Fruit fly (Drosophila melanogaster): ENCODE data around the gene CG12104.
A peak's percentile ranks its signal among the peaks of the same experiment; 100 is the strongest.

Gene CG12104

DNA sequence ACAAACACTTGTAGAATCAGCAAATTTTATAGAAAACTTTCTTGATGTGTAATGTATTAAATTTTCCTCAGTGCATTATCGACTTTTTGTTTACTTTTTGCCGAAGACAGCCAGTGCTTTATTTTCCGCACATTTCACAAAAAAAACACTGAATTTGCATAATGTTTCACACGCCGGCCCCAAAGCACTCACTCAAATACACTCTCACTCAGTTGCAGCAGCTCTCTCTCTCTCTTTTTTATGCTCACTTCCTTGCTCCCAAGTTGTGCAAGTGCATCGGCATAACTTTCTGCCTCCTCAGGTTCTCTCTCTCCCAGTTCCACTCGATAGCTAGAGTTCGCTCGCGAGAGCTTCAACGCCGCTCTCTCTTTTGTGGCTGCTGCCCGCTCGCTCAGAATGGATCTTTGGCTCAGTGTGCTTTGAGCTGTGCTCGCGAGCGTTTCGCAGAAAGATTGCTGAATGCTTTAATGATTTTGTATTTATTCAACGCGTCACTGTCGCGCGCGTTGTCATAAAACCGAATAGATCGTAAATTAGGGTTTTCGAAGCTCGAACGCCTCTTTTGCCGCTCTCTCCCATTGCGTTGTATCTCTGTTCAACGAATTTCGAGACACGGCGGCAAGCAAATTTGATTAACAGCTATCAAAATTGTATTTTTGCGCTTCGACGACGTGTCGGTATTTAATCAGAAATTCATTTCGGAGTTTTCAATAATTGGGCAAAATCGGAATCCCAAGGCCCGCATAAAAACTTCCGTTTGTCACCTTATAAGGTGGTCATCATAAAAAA is 16.0 kb downstream of the CG12104 start (continued):
- no peak for TF ChIP-seq phol (tag; optimal IDR thresholded peaks at IDR 0.05)
- TF ChIP-seq vfl (GFP tag; optimal IDR thresholded peaks at IDR 0.05), result peak; percentile 28
- TF ChIP-seq dati (GFP tag; IDR thresholded peaks at IDR 0.05), result no peak
- no peak for TF ChIP-seq CG4617 (GFP tag; optimal IDR thresholded peaks at IDR 0.05; ENCODE audit: borderline replicate concordance)
- no peak for TF ChIP-seq Dp (GFP tag; optimal IDR thresholded peaks at IDR 0.05)
- no peak for TF ChIP-seq CG4730 (GFP tag; IDR thresholded peaks at IDR 0.05)
- TF ChIP-seq Eip74EF (GFP tag; optimal IDR thresholded peaks at IDR 0.05), result peak in 1 of 2 experiments; percentile 35
- TF ChIP-seq slou (GFP tag; optimal IDR thresholded peaks at IDR 0.05), result no peak
- no peak for TF ChIP-seq PHDP (tag; optimal IDR thresholded peaks at IDR 0.05)
- peak; percentile 29 for TF ChIP-seq CrebB (tag; optimal IDR thresholded peaks at IDR 0.05)
- TF ChIP-seq gfzf (GFP tag; optimal IDR thresholded peaks at IDR 0.05), result no peak
- peak; percentile 17 for TF ChIP-seq caup (GFP tag; optimal IDR thresholded peaks at IDR 0.05; ENCODE audit: severe bottlenecking)
- TF ChIP-seq CG12236 (GFP tag; optimal IDR thresholded peaks at IDR 0.05), result no peak
- TF ChIP-seq wdn (GFP tag; IDR thresholded peaks at IDR 0.05), result no peak
- no peak for TF ChIP-seq CG18764 (GFP tag; optimal IDR thresholded peaks at IDR 0.05)
- no peak for TF ChIP-seq CG4854 (GFP tag; optimal IDR thresholded peaks at IDR 0.05)
- no peak for TF ChIP-seq unpg (GFP tag; optimal IDR thresholded peaks at IDR 0.05)
- peak; percentile 34 for TF ChIP-seq B-H2 (GFP tag; optimal IDR thresholded peaks at IDR 0.05)
- TF ChIP-seq gce (GFP tag; IDR thresholded peaks at IDR 0.05), result peak; percentile 46; the same call in 1 of the 3 replicates
- TF ChIP-seq Blimp-1 (GFP tag; optimal IDR thresholded peaks at IDR 0.05), result peak; percentile 15
- peak; percentile 99 for TF ChIP-seq yki (optimal IDR thresholded peaks at IDR 0.05)
- TF ChIP-seq btn (GFP tag; optimal IDR thresholded peaks at IDR 0.05), result no peak
- TF ChIP-seq CG12744 (GFP tag; optimal IDR thresholded peaks at IDR 0.05), result no peak
- TF ChIP-seq hb (GFP tag; IDR thresholded peaks at IDR 0.05; ENCODE audit: partially characterized antibody), result no peak
- no peak for TF ChIP-seq Atf-2 (GFP tag; optimal IDR thresholded peaks at IDR 0.05)
- no peak for TF ChIP-seq ind (GFP tag; optimal IDR thresholded peaks at IDR 0.05)
- TF ChIP-seq klu (GFP tag; IDR thresholded peaks at IDR 0.05), result no peak
- no peak for TF ChIP-seq sqz (GFP tag; optimal IDR thresholded peaks at IDR 0.05)
- no peak for TF ChIP-seq CoRest (tag; optimal IDR thresholded peaks at IDR 0.05)
- TF ChIP-seq CG1024 (GFP tag; IDR thresholded peaks at IDR 0.05), result peak; percentile 9; the same call in 1 of the 2 replicates
- TF ChIP-seq gro (GFP tag; optimal IDR thresholded peaks at IDR 0.05), result peak; percentile 20
- no peak for TF ChIP-seq zfh2 (GFP tag; optimal IDR thresholded peaks at IDR 0.05)
- TF ChIP-seq Xbp1 (GFP tag; optimal IDR thresholded peaks at IDR 0.05), result no peak
- no peak for TF ChIP-seq trh (GFP tag; optimal IDR thresholded peaks at IDR 0.05)
- TF ChIP-seq sd (tag; optimal IDR thresholded peaks at IDR 0.05), result peak; percentile 76
- TF ChIP-seq CG8388 (GFP tag; optimal IDR thresholded peaks at IDR 0.05), result no peak
- TF ChIP-seq ase (GFP tag; IDR thresholded peaks at IDR 0.05), result no peak
- no peak for TF ChIP-seq cad (GFP tag; optimal IDR thresholded peaks at IDR 0.05)
- TF ChIP-seq Fer2 (tag; optimal IDR thresholded peaks at IDR 0.05), result no peak
- TF ChIP-seq CG9797 (GFP tag; optimal IDR thresholded peaks at IDR 0.05), result no peak
- peak; percentile 33; the same call in 1 of the 2 replicates for TF ChIP-seq CG14014 (GFP tag; IDR thresholded peaks at IDR 0.05)
- peak; percentile 62; the same call in 1 of the 2 replicates for TF ChIP-seq ato (GFP tag; IDR thresholded peaks at IDR 0.05; ENCODE audit: partially characterized antibody)
- no peak; the same call in 1 of the 2 replicates for TF ChIP-seq E2f1 (GFP tag; IDR thresholded peaks at IDR 0.05)
- TF ChIP-seq MESR4 (GFP tag; optimal IDR thresholded peaks at IDR 0.05), result no peak
- no peak for TF ChIP-seq NfI (GFP tag; optimal IDR thresholded peaks at IDR 0.05)
- TF ChIP-seq zfh1 (GFP tag; IDR thresholded peaks at IDR 0.05), result no peak
- TF ChIP-seq CG15479 (GFP tag; optimal IDR thresholded peaks at IDR 0.05), result peak; percentile 58
- no peak for TF ChIP-seq dimm (GFP tag; IDR thresholded peaks at IDR 0.05)
- peak; percentile 54 for TF ChIP-seq CG13894 (tag; optimal IDR thresholded peaks at IDR 0.05)
